Fruit fly (Drosophila melanogaster): Measurements from ENCODE around the gene CG4849.

CG4849 gene

dm6 chr3R:27925971-27926533, 37.2 kb upstream of the CG4849 start (continued):
- TF ChIP-seq dsx (GFP tag; optimal IDR thresholded peaks at IDR 0.05; ENCODE audit: poor library complexity, severe bottlenecking) (no peak), esn (GFP tag; optimal IDR thresholded peaks at IDR 0.05) (peak; percentile 38), CG15336 (GFP tag; IDR thresholded peaks at IDR 0.05) (no peak)

- no peak for TF ChIP-seq dac (GFP tag; optimal IDR thresholded peaks at IDR 0.05)
- TF ChIP-seq Eip78C (GFP tag) = no peak
- no peak for TF ChIP-seq CG7368 (GFP tag; optimal IDR thresholded peaks at IDR 0.05)
- no peak for TF ChIP-seq Hr4 (GFP tag; optimal IDR thresholded peaks at IDR 0.05)
- no peak for TF ChIP-seq achi (GFP tag; optimal IDR thresholded peaks at IDR 0.05)
- TF ChIP-seq svp (GFP tag) = peak; percentile 57
- TF ChIP-seq fd59A (GFP tag; optimal IDR thresholded peaks at IDR 0.05) = no peak
- TF ChIP-seq CG11294 (GFP tag; IDR thresholded peaks at IDR 0.05) = no peak
- no peak for TF ChIP-seq CG6276 (GFP tag; optimal IDR thresholded peaks at IDR 0.05)
- TF ChIP-seq CG10669 (GFP tag; optimal IDR thresholded peaks at IDR 0.05) = no peak
- no peak for TF ChIP-seq CG8632 (GFP tag; optimal IDR thresholded peaks at IDR 0.05)
- TF ChIP-seq Sox14 (GFP tag; optimal IDR thresholded peaks at IDR 0.05) = peak; percentile 20
- TF ChIP-seq eg (GFP tag; IDR thresholded peaks at IDR 0.05) = 0 out of 3 replicates have a peak, but pooled peaks have one; percentile 29
- no peak for TF ChIP-seq CG15336 (GFP tag; IDR thresholded peaks at IDR 0.05)
- TF ChIP-seq topi (GFP tag; optimal IDR thresholded peaks at IDR 0.05) = no peak
- no peak for TF ChIP-seq lz (GFP tag; optimal IDR thresholded peaks at IDR 0.05)
- no peak for TF ChIP-seq Sox102F (GFP tag; optimal IDR thresholded peaks at IDR 0.05)
- TF ChIP-seq salr (GFP tag; optimal IDR thresholded peaks at IDR 0.05) = no peak
- TF ChIP-seq CG11902 (GFP tag; optimal IDR thresholded peaks at IDR 0.05) = no peak
- no peak for TF ChIP-seq esn (GFP tag; optimal IDR thresholded peaks at IDR 0.05)
- no peak for TF ChIP-seq Hr38 (GFP tag; optimal IDR thresholded peaks at IDR 0.05)
- no peak for TF ChIP-seq Gug (GFP tag; IDR thresholded peaks at IDR 0.05)
- TF ChIP-seq CG11762 (GFP tag; optimal IDR thresholded peaks at IDR 0.05; ENCODE audit: insufficient read depth) = no peak
- peak; percentile 77 for TF ChIP-seq Eip93F (GFP tag; optimal IDR thresholded peaks at IDR 0.05)
- no peak for TF ChIP-seq OdsH (GFP tag; optimal IDR thresholded peaks at IDR 0.05)
- peak; percentile 93 for TF ChIP-seq vri (GFP tag; optimal IDR thresholded peaks at IDR 0.05)
- no peak for TF ChIP-seq CG6808 (GFP tag; optimal IDR thresholded peaks at IDR 0.05)
These were observed 36.4 kb upstream of the CG4849 start for dm6 chr3R:27926738-27927215.

- TF ChIP-seq CG6854 (GFP tag; optimal IDR thresholded peaks at IDR 0.05) (no peak), svp (GFP tag) (peak; percentile 67), Eip78C (GFP tag) (peak; percentile 43), CG11762 (GFP tag; optimal IDR thresholded peaks at IDR 0.05; ENCODE audit: insufficient read depth) (no peak), Gug (GFP tag; IDR thresholded peaks at IDR 0.05) (no peak), CG3032 (tag; optimal IDR thresholded peaks at IDR 0.05) (no peak), lz (GFP tag; optimal IDR thresholded peaks at IDR 0.05) (no peak), CG6163 (GFP tag; IDR thresholded peaks at IDR 0.05) (no peak), esn (GFP tag; optimal IDR thresholded peaks at IDR 0.05) (peak; percentile 5), CG10669 (GFP tag; optimal IDR thresholded peaks at IDR 0.05) (no peak), Eip75B (GFP tag; optimal IDR thresholded peaks at IDR 0.05) (no peak), CG15336 (GFP tag; IDR thresholded peaks at IDR 0.05) (no peak)
These were observed 35.1 kb upstream of the CG4849 start, which contains the start of gene nenya for dm6 chr3R:27928140-27928539. Gene nenya (minus strand): TSS chr3R:27928174.

dm6 chr3R:27928984-27929924, 34.0 kb upstream of the CG4849 start:
- TF ChIP-seq CG8119 (GFP tag; IDR thresholded peaks at IDR 0.05) = no peak
- TF ChIP-seq Eip93F (GFP tag; optimal IDR thresholded peaks at IDR 0.05) = peak; percentile 71
- peak; percentile 91 for TF ChIP-seq vri (GFP tag; optimal IDR thresholded peaks at IDR 0.05)
- peak; percentile 13 for TF ChIP-seq Eip78C (GFP tag)
- no peak for TF ChIP-seq Gug (GFP tag; IDR thresholded peaks at IDR 0.05)
- peak; percentile 42 for TF ChIP-seq CG16779 (tag; optimal IDR thresholded peaks at IDR 0.05)
- no peak for TF ChIP-seq CG6163 (GFP tag; IDR thresholded peaks at IDR 0.05)
- TF ChIP-seq CG6276 (GFP tag; optimal IDR thresholded peaks at IDR 0.05) = peak; percentile 13
- peak; percentile 87 for TF ChIP-seq svp (GFP tag)
- no peak for TF ChIP-seq Lpt (GFP tag; optimal IDR thresholded peaks at IDR 0.05)
- no peak for TF ChIP-seq Met (GFP tag; optimal IDR thresholded peaks at IDR 0.05)
- no peak for TF ChIP-seq fd59A (GFP tag; optimal IDR thresholded peaks at IDR 0.05)
- TF ChIP-seq OdsH (GFP tag; optimal IDR thresholded peaks at IDR 0.05) = no peak
- TF ChIP-seq Hr38 (GFP tag; optimal IDR thresholded peaks at IDR 0.05) = no peak
- TF ChIP-seq Smox (GFP tag; optimal IDR thresholded peaks at IDR 0.05) = no peak
- peak in 1 of 2 experiments; percentile 16 for TF ChIP-seq ss (GFP tag; optimal IDR thresholded peaks at IDR 0.05)
- TF ChIP-seq lz (GFP tag; optimal IDR thresholded peaks at IDR 0.05) = no peak
- peak; percentile 1 for TF ChIP-seq CG6854 (GFP tag; optimal IDR thresholded peaks at IDR 0.05)
- TF ChIP-seq CG3919 (GFP tag; optimal IDR thresholded peaks at IDR 0.05) = no peak
- TF ChIP-seq dsx (GFP tag; optimal IDR thresholded peaks at IDR 0.05; ENCODE audit: poor library complexity, severe bottlenecking) = no peak
